Worm (Caenorhabditis elegans) whole organism, L1 larva: ENCODE data around the gene npp-10.

Experiments used
- C16A3.4 ChIP-seq: fragments of 150-350 bp; optimal IDR thresholded peaks from 2 replicates; lab custom pipeline; 2014; ENCODE audit warnings: missing biosample characterization, missing genetic modification characterization
- F16B12.6 ChIP-seq: fragments of 150-350 bp; optimal IDR thresholded peaks from 2 replicates; lab custom pipeline; 2014; ENCODE audit warnings: missing biosample characterization, missing genetic modification characterization
- ceh-8 ChIP-seq: fragments of 200-800 bp; sonication (Bioruptor generic); optimal IDR thresholded peaks from 2 replicates; lab custom pipeline; 2018; ENCODE audit warnings: mild to moderate bottlenecking, missing genetic modification characterization, moderate library complexity, missing compliant biosample characterization
- ces-1 ChIP-seq: fragments of 150-350 bp; optimal IDR thresholded peaks from 2 replicates; lab custom pipeline; 2014; ENCODE audit warnings: missing biosample characterization, missing genetic modification reagents, missing genetic modification characterization
- dpl-1 ChIP-seq, 3 experiments: fragments of 150-350 bp in 2 of 3; sonication (generic microtip) in 1 of 3; optimal IDR thresholded peaks; 2 replicates each; lab custom pipeline; 2014 to 2017; ENCODE audit warnings: missing biosample characterization in 3 of 3, missing genetic modification characterization in 3 of 3, missing genetic modification reagents in 3 of 3
- dsc-1 ChIP-seq: sonication (generic microtip); optimal IDR thresholded peaks from 2 replicates; lab custom pipeline; 2016; ENCODE audit warnings: mild to moderate bottlenecking, missing genetic modification characterization, missing compliant biosample characterization
- efl-1 ChIP-seq, 4 experiments: fragments of 150-350 bp; optimal IDR thresholded peaks in 3 of 4; peaks in 1 of 4; 1 replicate in 1 of 4; 2 replicates in 3 of 4; lab custom pipeline; 2014; ENCODE audit warnings: missing biosample characterization in 2 of 4, missing genetic modification characterization in 2 of 4, missing genetic modification reagents in 2 of 4
- egl-13 ChIP-seq: sonication (generic microtip); optimal IDR thresholded peaks from 2 replicates; lab custom pipeline; 2016; ENCODE audit warnings: missing genotype, missing genetic modification reagents, missing genetic modification characterization, missing compliant biosample characterization
- egl-27 ChIP-seq, 2 experiments: fragments of 150-350 bp in 1 of 2; sonication (generic microtip); optimal IDR thresholded peaks; 3 replicates each; lab custom pipeline; 2017 to 2018; ENCODE audit warnings: missing biosample characterization in 2 of 2, missing genetic modification characterization in 2 of 2, missing genetic modification reagents in 2 of 2
- elt-3 ChIP-seq, 6 experiments: fragments of 150-350 bp in 1 of 6; sonication (generic microtip); optimal IDR thresholded peaks; 2 replicates each; lab custom pipeline; 2017 to 2018; ENCODE audit warnings: missing biosample characterization in 6 of 6, missing genetic modification characterization in 6 of 6, inconsistent platforms in 1 of 6
- ets-5 ChIP-seq: fragments of 200-800 bp; sonication (Bioruptor generic); IDR thresholded peaks from 2 replicates; pipeline ENCODE4 v1.3.6; 2022; ENCODE audit warnings: missing genetic modification characterization, missing compliant biosample characterization
- fos-1 ChIP-seq: fragments of 150-350 bp; optimal IDR thresholded peaks from 2 replicates; lab custom pipeline; 2014; ENCODE audit warnings: missing biosample characterization, missing genetic modification characterization
- hlh-17 ChIP-seq: fragments of 200-800 bp; sonication (Bioruptor generic); optimal IDR thresholded peaks from 2 replicates; lab custom pipeline; 2018; ENCODE audit warnings: missing genetic modification characterization, mild to moderate bottlenecking, missing compliant biosample characterization, moderate library complexity, borderline replicate concordance
- irx-1 ChIP-seq: sonication (generic microtip); optimal IDR thresholded peaks from 2 replicates; lab custom pipeline; 2016; ENCODE audit warnings: missing genetic modification characterization, missing compliant biosample characterization
- isw-1 ChIP-seq: fragments of 200-800 bp; sonication (Bioruptor generic); IDR thresholded peaks from 2 replicates; pipeline ENCODE4 v1.3.6; 2022; ENCODE audit warnings: missing genetic modification characterization, missing compliant biosample characterization
- lin-13 ChIP-seq: fragments of 150-350 bp; optimal IDR thresholded peaks from 2 replicates; lab custom pipeline; 2014; ENCODE audit warnings: missing biosample characterization, missing genetic modification reagents, missing genetic modification characterization
- lin-14 ChIP-seq: fragments of 200-800 bp; sonication (Bioruptor generic); optimal IDR thresholded peaks from 2 replicates; lab custom pipeline; 2018; ENCODE audit warnings: mild to moderate bottlenecking, missing genetic modification characterization, moderate library complexity, missing compliant biosample characterization
- lin-35 ChIP-seq, 2 experiments: fragments of 150-350 bp; optimal IDR thresholded peaks; 2 replicates each; lab custom pipeline; 2014; ENCODE audit warnings: missing biosample characterization in 2 of 2, missing genetic modification characterization in 2 of 2, missing genetic modification reagents in 2 of 2
- lin-39 ChIP-seq: fragments of 150-350 bp; optimal IDR thresholded peaks from 2 replicates; lab custom pipeline; 2014; ENCODE audit warnings: missing biosample characterization, missing genetic modification reagents, missing genetic modification characterization
- lir-3 ChIP-seq: sonication (generic microtip); optimal IDR thresholded peaks from 2 replicates; lab custom pipeline; 2016; ENCODE audit warnings: mild to moderate bottlenecking, missing genetic modification characterization, moderate library complexity, missing compliant biosample characterization; ENCODE audit not compliant: poor library complexity
- lsy-2 ChIP-seq, 2 experiments: fragments of 150-350 bp; optimal IDR thresholded peaks; 2 replicates each; lab custom pipeline; 2014; ENCODE audit warnings: missing biosample characterization in 2 of 2, missing genetic modification characterization in 2 of 2
- mdl-1 ChIP-seq, 2 experiments: fragments of 150-350 bp; optimal IDR thresholded peaks; 2 replicates each; lab custom pipeline; 2014 to 2017; ENCODE audit warnings: missing biosample characterization in 2 of 2, missing genetic modification characterization in 2 of 2, inconsistent platforms in 1 of 2
- mep-1 ChIP-seq: fragments of 150-350 bp; optimal IDR thresholded peaks from 2 replicates; lab custom pipeline; 2014; ENCODE audit warnings: missing biosample characterization, missing genetic modification characterization
- nhr-19 ChIP-seq: fragments of 200-800 bp; sonication (Bioruptor generic); conservative IDR thresholded peaks from 2 replicates; pipeline ENCODE4 v1.3.6; 2022; ENCODE audit warnings: missing genetic modification characterization, missing compliant biosample characterization
- nhr-20 ChIP-seq: sonication (generic microtip); optimal IDR thresholded peaks from 2 replicates; lab custom pipeline; 2016; ENCODE audit warnings: mild to moderate bottlenecking, missing genetic modification characterization, missing compliant biosample characterization
- nhr-28 ChIP-seq: fragments of 150-350 bp; optimal IDR thresholded peaks from 2 replicates; lab custom pipeline; 2014; ENCODE audit warnings: missing biosample characterization, missing genetic modification characterization
- nhr-47 ChIP-seq: sonication (generic microtip); optimal IDR thresholded peaks from 2 replicates; lab custom pipeline; 2016; ENCODE audit warnings: mild to moderate bottlenecking, missing genetic modification characterization, moderate library complexity, missing compliant biosample characterization
- nhr-71 ChIP-seq: sonication (generic microtip); optimal IDR thresholded peaks from 2 replicates; lab custom pipeline; 2016; ENCODE audit warnings: mild to moderate bottlenecking, missing genetic modification characterization, moderate library complexity, missing compliant biosample characterization
- nhr-85 ChIP-seq: sonication (generic microtip); peaks from one replicate; lab custom pipeline; 2016; ENCODE audit warnings: missing genetic modification characterization, inconsistent platforms, missing compliant biosample characterization
- nhr-90 ChIP-seq: sonication (generic microtip); optimal IDR thresholded peaks from 2 replicates; lab custom pipeline; 2016; ENCODE audit warnings: mild to moderate bottlenecking, missing genetic modification characterization, missing compliant biosample characterization; ENCODE audit not compliant: poor library complexity
- pag-3 ChIP-seq: sonication (generic microtip); optimal IDR thresholded peaks from 2 replicates; lab custom pipeline; 2017; ENCODE audit warnings: missing genetic modification characterization, mild to moderate bottlenecking, missing compliant biosample characterization, antibody characterized with exemption, borderline replicate concordance; ENCODE audit not compliant: insufficient read depth
- pax-3 ChIP-seq: fragments of 200-800 bp; sonication (Bioruptor generic); optimal IDR thresholded peaks from 2 replicates; lab custom pipeline; 2018; ENCODE audit warnings: mild to moderate bottlenecking, missing genetic modification characterization, moderate library complexity, missing compliant biosample characterization
- snpc-4 ChIP-seq: fragments of 150-350 bp; optimal IDR thresholded peaks from 2 replicates; lab custom pipeline; 2014; ENCODE audit warnings: missing biosample characterization, missing genetic modification characterization
- snu-23 ChIP-seq: sonication (generic microtip); optimal IDR thresholded peaks from 2 replicates; lab custom pipeline; 2016; ENCODE audit warnings: missing genetic modification characterization, missing compliant biosample characterization
- sox-4 ChIP-seq: sonication (generic microtip); optimal IDR thresholded peaks from 2 replicates; lab custom pipeline; 2016; ENCODE audit warnings: missing genetic modification characterization, missing compliant biosample characterization
- swsn-7 ChIP-seq: sonication (generic microtip); optimal IDR thresholded peaks from 2 replicates; lab custom pipeline; 2016; ENCODE audit warnings: missing genetic modification characterization, missing compliant biosample characterization
- tbx-2 ChIP-seq: sonication (generic microtip); optimal IDR thresholded peaks from 2 replicates; lab custom pipeline; 2016; ENCODE audit warnings: missing genetic modification characterization, missing compliant biosample characterization
- unc-130 ChIP-seq: fragments of 150-350 bp; optimal IDR thresholded peaks from 2 replicates; lab custom pipeline; 2017; ENCODE audit warnings: missing biosample characterization, missing genetic modification characterization, inconsistent platforms
- unc-30 ChIP-seq: sonication (generic microtip); optimal IDR thresholded peaks from 2 replicates; lab custom pipeline; 2017; ENCODE audit warnings: missing biosample characterization, missing genetic modification characterization
- unc-86 ChIP-seq: sonication (generic microtip); optimal IDR thresholded peaks from 2 replicates; lab custom pipeline; 2016; ENCODE audit warnings: missing genetic modification characterization, missing compliant biosample characterization
- xbp-1 ChIP-seq: sonication (generic microtip); optimal IDR thresholded peaks from 2 replicates; lab custom pipeline; 2016; ENCODE audit warnings: missing genetic modification characterization, missing compliant biosample characterization

The npp-10 gene

DNA sequence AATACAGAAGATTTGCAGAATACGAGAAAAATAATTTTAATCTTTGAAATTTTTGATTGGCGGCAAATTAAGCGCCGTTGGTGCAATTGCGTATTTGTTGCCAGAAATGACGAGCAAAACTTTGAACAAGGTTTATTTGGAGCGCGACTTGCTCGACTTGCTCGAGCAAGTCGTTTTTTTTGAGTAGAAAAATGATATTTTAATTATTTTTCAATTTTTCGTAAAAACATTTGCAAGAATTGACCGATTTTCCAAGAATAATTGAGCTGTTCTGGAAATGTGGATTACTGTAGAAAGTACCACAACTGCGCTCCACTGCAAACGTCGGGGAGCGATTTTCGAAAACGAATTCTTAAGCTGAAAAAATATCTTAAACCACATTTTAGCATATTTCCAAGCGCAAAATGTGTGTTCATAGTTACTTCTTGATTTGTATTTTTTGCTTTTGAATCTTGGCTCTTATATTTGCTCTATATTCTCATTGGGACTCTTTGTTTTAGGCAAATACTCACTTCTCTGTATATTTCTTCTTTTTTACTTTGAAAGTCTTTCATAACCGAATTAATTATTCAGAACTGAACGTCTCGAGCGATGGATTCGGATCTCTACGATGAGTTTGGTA is 10.3 kb downstream of the npp-10 start, which contains the start of the genes gcna-1 and eftu-2:
Gene gcna-1 (minus strand): TSS at position 96 of the 622 bp plus-strand sequence.
Gene eftu-2 (plus strand): TSS at position 572 of the 622 bp plus-strand sequence.
- peak; percentile 77 for TF ChIP-seq nhr-71
- TF ChIP-seq swsn-7 = peak; percentile 60
- TF ChIP-seq pax-3 (tag; lab: Kevin White, UChicago) = no peak
- peak; percentile 64 for TF ChIP-seq nhr-20 (tag; lab: Kevin White, UChicago)
- no peak for TF ChIP-seq ets-5 (GFP tag; lab: Robert Waterston, UW)
- peak; percentile 72 for TF ChIP-seq nhr-47 (tag; lab: Kevin White, UChicago)
- peak in 1 of 2 experiments; percentile 25 for TF ChIP-seq mdl-1 (tag; optimal IDR thresholded peaks at IDR 0.05; lab: Kevin White, UChicago)
- no peak for TF ChIP-seq ces-1 (GFP tag; lab: Kevin White, UChicago)
- no peak for TF ChIP-seq sox-4 (tag; lab: Kevin White, UChicago)
- peak; percentile 77 to 86 (median 80) for TF ChIP-seq dpl-1 (GFP tag; optimal IDR thresholded peaks at IDR 0.05; lab: Kevin White, UChicago)
- no peak for TF ChIP-seq hlh-17
- no peak for TF ChIP-seq mep-1
- TF ChIP-seq nhr-28 (tag; lab: Kevin White, UChicago) = no peak
- peak; percentile 56 for TF ChIP-seq irx-1
- peak; percentile 68 for TF ChIP-seq snu-23 (GFP tag; lab: Kevin White, UChicago)
- TF ChIP-seq lin-14 (GFP tag; lab: Kevin White, UChicago) = peak; percentile 54
- peak; percentile 61 for TF ChIP-seq egl-13
- TF ChIP-seq C16A3.4 (tag; lab: Kevin White, UChicago) = peak; percentile 38
- peak; percentile 53 for TF ChIP-seq dsc-1 (tag; lab: Kevin White, UChicago)
- TF ChIP-seq egl-27 (tag; optimal IDR thresholded peaks at IDR 0.05; lab: Kevin White, UChicago) = no peak
- peak; percentile 31 for TF ChIP-seq snpc-4 (tag; lab: Kevin White, UChicago)
- peak; percentile 78 to 97 for TF ChIP-seq lsy-2 (tag; optimal IDR thresholded peaks at IDR 0.05; lab: Kevin White, UChicago)
- no peak for TF ChIP-seq lin-39 (tag; lab: Kevin White, UChicago)
- TF ChIP-seq elt-3 (tag; optimal IDR thresholded peaks at IDR 0.05; lab: Kevin White, UChicago) = peak in 1 of 6 experiments; percentile 3
- TF ChIP-seq unc-130 (tag; lab: Kevin White, UChicago) = no peak
- no peak for TF ChIP-seq lir-3 (tag; lab: Kevin White, UChicago)
- peak; percentile 19 for TF ChIP-seq lin-13 (GFP tag; lab: Kevin White, UChicago)
- peak; percentile 8; the same call in 1 of the 2 replicates for TF ChIP-seq nhr-19 (GFP tag; lab: Robert Waterston, UW)
- peak; percentile 58 to 84 for TF ChIP-seq efl-1 (optimal IDR thresholded peaks at IDR 0.05; lab: Kevin White, UChicago)
- TF ChIP-seq efl-1 (GFP tag; optimal IDR thresholded peaks at IDR 0.05 in 1 of 2; lab: Kevin White, UChicago) = peak; percentile 87 to 98
- peak; percentile 47 for TF ChIP-seq isw-1
- no peak for TF ChIP-seq pag-3
- TF ChIP-seq nhr-85 (tag; lab: Kevin White, UChicago) = peak; percentile 69
- TF ChIP-seq unc-30 (tag; lab: Kevin White, UChicago) = no peak
- TF ChIP-seq F16B12.6 (tag; lab: Kevin White, UChicago) = peak; percentile 76
- peak; percentile 66 for TF ChIP-seq tbx-2 (tag; lab: Kevin White, UChicago)
- peak; percentile 45 for TF ChIP-seq unc-86 (tag; lab: Kevin White, UChicago)
- peak; percentile 78 to 87 for TF ChIP-seq lin-35 (GFP tag; optimal IDR thresholded peaks at IDR 0.05; lab: Kevin White, UChicago)
- peak; percentile 43 for TF ChIP-seq nhr-90 (tag; lab: Kevin White, UChicago)
- peak; percentile 60 for TF ChIP-seq xbp-1 (tag; lab: Kevin White, UChicago)
- TF ChIP-seq fos-1 (tag; lab: Kevin White, UChicago) = no peak
- no peak for TF ChIP-seq ceh-8 (GFP tag; lab: Kevin White, UChicago)
